Worm (Caenorhabditis elegans): ENCODE results near the gene clec-181.

- TF ChIP-seq lin-15B (tag; optimal IDR thresholded peaks at IDR 0.05) (no peak), ztf-4 (tag; optimal IDR thresholded peaks at IDR 0.05) (no peak)
Measured at ce11 chrIV:8614680-8615079, 18.8 kb downstream of the clec-181 start, which contains the start of gene cyp-33E3.
